Worm (Caenorhabditis elegans) whole organism, L4 larva: ENCODE results near the gene srh-142.

Experiments used
- F26F4.8 ChIP-seq: fragments of 200-800 bp; sonication (Bioruptor generic); conservative IDR thresholded peaks from 2 replicates; pipeline ENCODE4 v1.3.6; 2022; ENCODE audit warnings: missing genetic modification characterization, missing compliant biosample characterization
- T26A8.4 ChIP-seq: fragments of 200-800 bp; sonication (Bioruptor generic); IDR thresholded peaks from 2 replicates; pipeline ENCODE4 v1.3.6; 2022; ENCODE audit warnings: missing genetic modification characterization, missing compliant biosample characterization
- ZK546.5 ChIP-seq, 2 experiments: sonication (generic microtip); optimal IDR thresholded peaks; 2 replicates each; lab custom pipeline; 2017; ENCODE audit warnings: missing biosample characterization in 2 of 2, missing genetic modification characterization in 2 of 2
- daf-8 ChIP-seq: fragments of 200-800 bp; sonication (Bioruptor generic); IDR thresholded peaks from 2 replicates; pipeline ENCODE4 v1.3.6; 2022; ENCODE audit warnings: missing genetic modification characterization, missing compliant biosample characterization
- egl-43 ChIP-seq: fragments of 200-800 bp; sonication (Bioruptor generic); IDR thresholded peaks from 2 replicates; pipeline ENCODE4 v1.3.6; 2022; ENCODE audit warnings: missing genetic modification reagents, missing genetic modification characterization, missing compliant biosample characterization
- lin-13 ChIP-seq: fragments of 150-350 bp; optimal IDR thresholded peaks from 2 replicates; lab custom pipeline; 2014; ENCODE audit warnings: missing biosample characterization, missing genetic modification reagents, missing genetic modification characterization
- pqm-1 ChIP-seq: sonication (generic microtip); optimal IDR thresholded peaks from 2 replicates; lab custom pipeline; 2017; ENCODE audit warnings: missing biosample characterization, missing genetic modification characterization
- unc-130 ChIP-seq: sonication (generic microtip); optimal IDR thresholded peaks from 2 replicates; lab custom pipeline; 2016; ENCODE audit warnings: missing genetic modification reagents, missing genetic modification characterization, missing compliant biosample characterization
- unc-62 ChIP-seq, 3 experiments: fragments of 150-350 bp in 1 of 3; sonication (generic microtip); optimal IDR thresholded peaks in 2 of 3; peaks in 1 of 3; 1 replicate in 1 of 3; 2 replicates in 2 of 3; lab custom pipeline; 2014 to 2017; ENCODE audit warnings: missing biosample characterization in 3 of 3, missing genetic modification characterization in 3 of 3, missing genetic modification reagents in 3 of 3, missing genotype in 1 of 3

- TF ChIP-seq unc-62 (GFP tag; optimal IDR thresholded peaks at IDR 0.05 in 1 of 2; lab: Kevin White, UChicago) = no peak
- no peak for TF ChIP-seq unc-62 (tag; optimal IDR thresholded peaks at IDR 0.05; lab: Kevin White, UChicago)
- no peak for TF ChIP-seq lin-13 (GFP tag; lab: Kevin White, UChicago)
- no peak for TF ChIP-seq T26A8.4 (GFP tag; lab: Robert Waterston, UW)
- TF ChIP-seq F26F4.8 (GFP tag; lab: Robert Waterston, UW) = no peak
- TF ChIP-seq daf-8 (GFP tag; lab: Robert Waterston, UW) = no peak
- TF ChIP-seq ZK546.5 (tag; optimal IDR thresholded peaks at IDR 0.05; lab: Kevin White, UChicago) = no peak
- no peak for TF ChIP-seq egl-43 (GFP tag; lab: Robert Waterston, UW)
- TF ChIP-seq pqm-1 (tag; lab: Kevin White, UChicago) = no peak
- no peak for TF ChIP-seq unc-130 (GFP tag; lab: Kevin White, UChicago)
Observed at ce11 chrV:16471995-16472563, 11.3 kb upstream of the srh-142 start, which contains the start of gene srw-35.
